Fruit fly (Drosophila melanogaster) whole organism, embryonic: Measurements from ENCODE around the gene GNBP1.

Experiments used
- ATbp ChIP-seq: fragments of 200-800 bp; sonication (Bioruptor generic); optimal IDR thresholded peaks from 2 replicates; lab custom pipeline; 2017; ENCODE audit warnings: missing biosample characterization, mild to moderate bottlenecking, missing genetic modification characterization, missing genetic modification reagents
- Adf1 ChIP-seq: fragments of 200-800 bp; sonication (Bioruptor generic); IDR thresholded peaks from 2 replicates; pipeline ENCODE4 v1.3.6; 2022; ENCODE audit warnings: missing biosample characterization, missing genetic modification characterization
- CG10267 ChIP-seq: fragments of 200-800 bp; sonication (Bioruptor generic); optimal IDR thresholded peaks from 2 replicates; lab custom pipeline; 2018; ENCODE audit warnings: missing biosample characterization, mild to moderate bottlenecking, missing genetic modification characterization, moderate library complexity
- CG1233 ChIP-seq: fragments of 200-800 bp; sonication (Bioruptor generic); optimal IDR thresholded peaks from 4 replicates; lab custom pipeline; 2018; ENCODE audit warnings: missing biosample characterization, mild to moderate bottlenecking, missing genetic modification characterization
- CG13123 ChIP-seq: fragments of 200-800 bp; sonication (Bioruptor generic); optimal IDR thresholded peaks from 2 replicates; lab custom pipeline; 2016; ENCODE audit warnings: missing biosample characterization, missing genetic modification characterization
- CG13775 ChIP-seq: fragments of 200-800 bp; sonication (Bioruptor generic); optimal IDR thresholded peaks from 3 replicates; lab custom pipeline; 2017; ENCODE audit warnings: missing biosample characterization, mild to moderate bottlenecking, missing genetic modification characterization
- CG14014 ChIP-seq: fragments of 200-800 bp; sonication (Bioruptor generic); IDR thresholded peaks from 2 replicates; pipeline ENCODE4 v1.3.6; 2022; ENCODE audit warnings: missing biosample characterization, missing genetic modification characterization
- CG15514 ChIP-seq: fragments of 200-800 bp; sonication (Bioruptor generic); optimal IDR thresholded peaks from 3 replicates; lab custom pipeline; 2017; ENCODE audit warnings: missing biosample characterization, missing genetic modification characterization, mild to moderate bottlenecking, moderate library complexity, missing genetic modification reagents
- CG16813 ChIP-seq: fragments of 200-800 bp; sonication (Bioruptor generic); IDR thresholded peaks from 3 replicates; pipeline ENCODE4 v1.3.6; 2022; ENCODE audit warnings: missing biosample characterization, missing genetic modification characterization; ENCODE audit not compliant: partially characterized antibody
- CG17186 ChIP-seq: fragments of 200-800 bp; sonication (Bioruptor generic); optimal IDR thresholded peaks from 3 replicates; lab custom pipeline; 2017; ENCODE audit warnings: missing biosample characterization, missing genetic modification reagents, missing genetic modification characterization
- CG17385 ChIP-seq: fragments of 200-800 bp; sonication (Bioruptor generic); optimal IDR thresholded peaks from 3 replicates; lab custom pipeline; 2018; ENCODE audit warnings: missing biosample characterization, mild to moderate bottlenecking, missing genetic modification characterization
- CG18619 ChIP-seq: fragments of 200-800 bp; sonication (Bioruptor generic); optimal IDR thresholded peaks from 3 replicates; lab custom pipeline; 2017; ENCODE audit warnings: missing biosample characterization, mild to moderate bottlenecking, missing genetic modification characterization
- CG30431 ChIP-seq: fragments of 200-800 bp; sonication (Bioruptor generic); optimal IDR thresholded peaks from 2 replicates; lab custom pipeline; 2017; ENCODE audit warnings: missing biosample characterization, missing genetic modification characterization
- CG31224 ChIP-seq: fragments of 200-800 bp; sonication (Bioruptor generic); IDR thresholded peaks from 2 replicates; pipeline ENCODE4 v1.3.6; 2022; ENCODE audit warnings: missing biosample characterization, missing genetic modification characterization
- CG33557 ChIP-seq: fragments of 200-800 bp; sonication (Bioruptor generic); optimal IDR thresholded peaks from 2 replicates; lab custom pipeline; 2019; ENCODE audit warnings: missing biosample characterization, mild to moderate bottlenecking, missing genetic modification characterization, moderate library complexity
- CG34376 ChIP-seq: fragments of 200-800 bp; sonication (Bioruptor generic); optimal IDR thresholded peaks from 2 replicates; lab custom pipeline; 2018; ENCODE audit warnings: missing biosample characterization, mild to moderate bottlenecking, missing genetic modification characterization
- CG6254 ChIP-seq: fragments of 200-800 bp; sonication (Bioruptor generic); optimal IDR thresholded peaks from 3 replicates; lab custom pipeline; 2017; ENCODE audit warnings: mild to moderate bottlenecking, missing biosample characterization, missing genetic modification reagents, missing genetic modification characterization
- CG7372 ChIP-seq: fragments of 200-800 bp; sonication (Bioruptor generic); IDR thresholded peaks from 2 replicates; pipeline ENCODE4 v1.3.6; 2022; ENCODE audit warnings: missing biosample characterization, missing genetic modification characterization
- Dad ChIP-seq: fragments of 200-800 bp; sonication (Bioruptor generic); optimal IDR thresholded peaks from 3 replicates; lab custom pipeline; 2016; ENCODE audit warnings: missing biosample characterization, missing genetic modification characterization
- Dek ChIP-seq: fragments of 200-800 bp; sonication (Bioruptor generic); optimal IDR thresholded peaks from 3 replicates; lab custom pipeline; 2019; ENCODE audit warnings: missing biosample characterization, mild to moderate bottlenecking, missing genetic modification characterization, moderate library complexity
- Ets65A ChIP-seq: fragments of 200-800 bp; sonication (Bioruptor generic); peaks from one replicate; lab custom pipeline; 2016; ENCODE audit warnings: missing biosample characterization, missing genetic modification characterization
- Lim3 ChIP-seq: fragments of 200-800 bp; sonication (Bioruptor generic); IDR thresholded peaks from 2 replicates; pipeline ENCODE4 v1.3.6; 2022; ENCODE audit warnings: missing biosample characterization, missing genetic modification characterization
- Mrtf ChIP-seq: fragments of 200-800 bp; sonication (Bioruptor generic); IDR thresholded peaks from 3 replicates; pipeline ENCODE4 v1.3.6; 2022; ENCODE audit warnings: missing biosample characterization, missing genetic modification characterization
- Ptx1 ChIP-seq: fragments of 200-800 bp; sonication (Bioruptor generic); IDR thresholded peaks from 2 replicates; pipeline ENCODE4 v1.3.6; 2022; ENCODE audit warnings: missing biosample characterization, missing genetic modification characterization
- Rx ChIP-seq: fragments of 200-800 bp; sonication (Bioruptor generic); IDR thresholded peaks from 2 replicates; pipeline ENCODE4 v1.3.6; 2022; ENCODE audit warnings: missing biosample characterization, missing genetic modification characterization
- Six4 ChIP-seq: fragments of 200-800 bp; sonication (Bioruptor generic); optimal IDR thresholded peaks from 2 replicates; lab custom pipeline; 2016; ENCODE audit warnings: missing biosample characterization, missing genetic modification characterization
- Ssrp ChIP-seq: fragments of 200-800 bp; sonication (Bioruptor generic); optimal IDR thresholded peaks from 2 replicates; lab custom pipeline; 2018; ENCODE audit warnings: missing biosample characterization, mild to moderate bottlenecking, missing genetic modification characterization, moderate library complexity
- bbx ChIP-seq: fragments of 200-800 bp; sonication (Bioruptor generic); IDR thresholded peaks from 2 replicates; pipeline ENCODE4 v1.3.6; 2022; ENCODE audit warnings: missing biosample characterization, missing genetic modification characterization; ENCODE audit not compliant: partially characterized antibody
- bowl ChIP-seq: fragments of 200-800 bp; sonication (Bioruptor generic); IDR thresholded peaks from 2 replicates; pipeline ENCODE4 v1.3.6; 2022; ENCODE audit warnings: missing biosample characterization, missing genetic modification characterization
- btn ChIP-seq: fragments of 200-800 bp; sonication (Bioruptor generic); optimal IDR thresholded peaks from 2 replicates; lab custom pipeline; 2016; ENCODE audit warnings: missing biosample characterization, missing genetic modification characterization
- ems ChIP-seq: fragments of 200-800 bp; sonication (Bioruptor generic); optimal IDR thresholded peaks from 3 replicates; lab custom pipeline; 2016; ENCODE audit warnings: missing biosample characterization, missing genetic modification characterization
- fd3F ChIP-seq: fragments of 200-800 bp; sonication (Bioruptor generic); optimal IDR thresholded peaks from 2 replicates; lab custom pipeline; 2018; ENCODE audit warnings: missing biosample characterization, mild to moderate bottlenecking, missing genetic modification characterization, moderate library complexity
- fd64A ChIP-seq: fragments of 200-800 bp; sonication (Bioruptor generic); optimal IDR thresholded peaks from 3 replicates; lab custom pipeline; 2018; ENCODE audit warnings: missing biosample characterization, mild to moderate bottlenecking, missing genetic modification characterization
- fru ChIP-seq: fragments of >200 bp; optimal IDR thresholded peaks from 2 replicates; lab custom pipeline; 2017
- ftz-f1 ChIP-seq: fragments of 200-800 bp; sonication (Bioruptor generic); optimal IDR thresholded peaks from 2 replicates; lab custom pipeline; 2016; ENCODE audit warnings: missing biosample characterization, missing genetic modification characterization
- gcm ChIP-seq: fragments of 200-800 bp; sonication (Bioruptor generic); optimal IDR thresholded peaks from 2 replicates; lab custom pipeline; 2019; ENCODE audit warnings: missing biosample characterization, mild to moderate bottlenecking, missing genetic modification characterization, moderate library complexity
- gfzf ChIP-seq: fragments of 200-800 bp; sonication (Bioruptor generic); optimal IDR thresholded peaks from 2 replicates; lab custom pipeline; 2016; ENCODE audit warnings: missing biosample characterization, mild to moderate bottlenecking, missing genetic modification characterization, moderate library complexity
- grn ChIP-seq: fragments of 200-800 bp; sonication (Bioruptor generic); optimal IDR thresholded peaks from 3 replicates; lab custom pipeline; 2017; ENCODE audit warnings: missing biosample characterization, missing genetic modification characterization
- gsb ChIP-seq: fragments of 200-800 bp; sonication (Bioruptor generic); IDR thresholded peaks from 2 replicates; pipeline ENCODE4 v1.3.6; 2022; ENCODE audit warnings: missing biosample characterization, missing genetic modification characterization
- h ChIP-seq: fragments of >200 bp; optimal IDR thresholded peaks from 2 replicates; lab custom pipeline; 2017
- kay ChIP-seq: fragments of 200-800 bp; sonication (Bioruptor generic); optimal IDR thresholded peaks from 2 replicates; lab custom pipeline; 2016; ENCODE audit warnings: missing biosample characterization, missing genetic modification characterization
- lov ChIP-seq, 2 experiments: fragments of 200-800 bp in 1 of 2; fragments of >200 bp in 1 of 2; sonication (Bioruptor generic) in 1 of 2; IDR thresholded peaks in 1 of 2; optimal IDR thresholded peaks in 1 of 2; 2 replicates in 1 of 2; 3 replicates in 1 of 2; pipeline versions ENCODE4 v1.3.6 to Lab custom; 2017 to 2022; ENCODE audit warnings: missing biosample characterization in 1 of 2, missing genetic modification characterization in 1 of 2
- nerfin-1 ChIP-seq: fragments of 200-800 bp; sonication (Bioruptor generic); optimal IDR thresholded peaks from 3 replicates; lab custom pipeline; 2019; ENCODE audit warnings: missing biosample characterization, mild to moderate bottlenecking, missing genetic modification characterization, moderate library complexity
- nom ChIP-seq: fragments of 200-800 bp; sonication (Bioruptor generic); optimal IDR thresholded peaks from 2 replicates; lab custom pipeline; 2017; ENCODE audit warnings: missing biosample characterization, missing genetic modification characterization, mild to moderate bottlenecking, moderate library complexity, missing genetic modification reagents
- tin ChIP-seq: fragments of 200-800 bp; sonication (Bioruptor generic); optimal IDR thresholded peaks from 3 replicates; lab custom pipeline; 2016; ENCODE audit warnings: missing biosample characterization, missing genetic modification characterization
- toy ChIP-seq: fragments of 200-800 bp; sonication (Bioruptor generic); IDR thresholded peaks from 2 replicates; pipeline ENCODE4 v1.3.6; 2022; ENCODE audit warnings: missing biosample characterization, missing genetic modification characterization
- wek ChIP-seq: fragments of 200-800 bp; sonication (Bioruptor generic); optimal IDR thresholded peaks from 3 replicates; lab custom pipeline; 2018; ENCODE audit warnings: missing biosample characterization, mild to moderate bottlenecking, missing genetic modification characterization, moderate library complexity
- yki ChIP-seq: fragments of >200 bp; optimal IDR thresholded peaks from 3 replicates; lab custom pipeline; 2018

The GNBP1 gene

dm6 chr3L:18672986-18673633, 2.5 kb upstream of the GNBP1 start, which contains the start of gene Capr (continued):
- TF ChIP-seq CG17385 (GFP tag; lab: Kevin White, UChicago) (no peak), Dek (no peak), yki (lab: Kevin White, UChicago) (no peak), ftz-f1 (GFP tag; lab: Kevin White, UChicago) (peak; percentile 25), CG13775 (peak; percentile 3), fru (lab: Kevin White, UChicago) (no peak), gfzf (GFP tag; lab: Kevin White, UChicago) (peak; percentile 38), grn (GFP tag; lab: Kevin White, UChicago) (no peak), CG33557 (GFP tag; lab: Kevin White, UChicago) (no peak), CG10267 (tag; lab: Kevin White, UChicago) (peak; percentile 56), Six4 (GFP tag; lab: Kevin White, UChicago) (no peak), CG1233 (GFP tag; lab: Kevin White, UChicago) (no peak), fd64A (GFP tag; lab: Kevin White, UChicago) (no peak), h (no peak), nerfin-1 (tag; lab: Kevin White, UChicago) (peak; percentile 44), ATbp (GFP tag; lab: Kevin White, UChicago) (no peak)

dm6 chr3L:18681550-18682217, 6.1 kb downstream of the GNBP1 start, which contains the start of the genes Sgf11 and CG32202:
Gene Sgf11, minus strand, starts transcription at chr3L:18681836.
Gene CG32202, plus strand, starts transcription at chr3L:18682184.
- TF ChIP-seq CG6254 (GFP tag; lab: Kevin White, UChicago) = no peak
- peak; percentile 53 for TF ChIP-seq fd3F (GFP tag; lab: Kevin White, UChicago)
- TF ChIP-seq ems = no peak
- no peak for TF ChIP-seq CG34376
- TF ChIP-seq CG10267 (tag; lab: Kevin White, UChicago) = peak; percentile 75
- TF ChIP-seq CG7372 = peak; percentile 42; the same call in 1 of the 2 replicates
- no peak for TF ChIP-seq btn (GFP tag; lab: Kevin White, UChicago)
- TF ChIP-seq Ssrp (tag; lab: Kevin White, UChicago) = peak; percentile 65
- peak; percentile 34 for TF ChIP-seq tin
- TF ChIP-seq Adf1 (GFP tag; lab: Robert Waterston, UW) = no peak
- TF ChIP-seq toy (GFP tag; lab: Robert Waterston, UW) = no peak
- TF ChIP-seq wek (GFP tag; lab: Kevin White, UChicago) = no peak
- TF ChIP-seq kay = peak; percentile 49
- no peak for TF ChIP-seq CG31224
- TF ChIP-seq Dek = peak; percentile 65
- peak; percentile 19 for TF ChIP-seq CG13123
- TF ChIP-seq Rx (GFP tag; lab: Robert Waterston, UW) = no peak
- TF ChIP-seq Lim3 (GFP tag; lab: Robert Waterston, UW) = no peak
- peak; percentile 60 for TF ChIP-seq Ets65A (GFP tag; lab: Kevin White, UChicago)
- peak; percentile 47 for TF ChIP-seq gcm (GFP tag; lab: Kevin White, UChicago)
- no peak for TF ChIP-seq bowl (GFP tag; lab: Robert Waterston, UW)
- TF ChIP-seq nom (GFP tag; lab: Kevin White, UChicago) = no peak
- TF ChIP-seq CG18619 (GFP tag; lab: Kevin White, UChicago) = peak; percentile 63
- TF ChIP-seq CG30431 (GFP tag; lab: Kevin White, UChicago) = no peak
- no peak for TF ChIP-seq bbx
- TF ChIP-seq CG16813 = no peak
- no peak for TF ChIP-seq lov (optimal IDR thresholded peaks at IDR 0.05; lab: Kevin White, UChicago)
- TF ChIP-seq lov (GFP tag; IDR thresholded peaks at IDR 0.05; lab: Robert Waterston, UW) = no peak
- peak; percentile 68 for TF ChIP-seq Ptx1 (GFP tag; lab: Robert Waterston, UW)
- TF ChIP-seq CG14014 (GFP tag; lab: Robert Waterston, UW) = 0 out of 2 replicates have a peak, but pooled peaks have one; percentile 52
- TF ChIP-seq CG17186 = no peak
- TF ChIP-seq Mrtf (GFP tag; lab: Robert Waterston, UW) = no peak
- peak; percentile 99 for TF ChIP-seq CG15514 (GFP tag; lab: Kevin White, UChicago)
- no peak for TF ChIP-seq Dad (GFP tag; lab: Kevin White, UChicago)
- TF ChIP-seq gsb = no peak
